Fruit fly (Drosophila melanogaster) whole organism, wandering third instar larva: ENCODE measurements around the gene Mps1.

Experiments used
- Abd-B ChIP-seq: fragments of >200 bp; optimal IDR thresholded peaks from 2 replicates; lab custom pipeline; 2017; ENCODE audit warnings: missing biosample characterization, missing genetic modification characterization
- CG32264 ChIP-seq: fragments of 200-800 bp; sonication (Bioruptor generic); optimal IDR thresholded peaks from 2 replicates; lab custom pipeline; 2016; ENCODE audit warnings: missing biosample characterization, missing genetic modification characterization
- CG9705 ChIP-seq: fragments of 200-800 bp; sonication (Bioruptor generic); optimal IDR thresholded peaks from 2 replicates; lab custom pipeline; 2018; ENCODE audit warnings: missing biosample characterization, mild to moderate bottlenecking, missing genetic modification characterization
- CrebA ChIP-seq: fragments of 200-800 bp; sonication (Bioruptor generic); optimal IDR thresholded peaks from 2 replicates; lab custom pipeline; 2016; ENCODE audit warnings: missing biosample characterization, mild to moderate bottlenecking, missing genetic modification characterization, borderline replicate concordance
- Dfd ChIP-seq: fragments of >200 bp; optimal IDR thresholded peaks from 2 replicates; lab custom pipeline; 2017; ENCODE audit warnings: missing biosample characterization, missing genetic modification characterization
- Dif ChIP-seq: fragments of 200-275, 200-300 bp; sonication (Bioruptor generic); optimal IDR thresholded peaks from 2 replicates; lab custom pipeline; 2018; ENCODE audit warnings: missing biosample characterization, missing genetic modification characterization; ENCODE audit not compliant: partially characterized antibody
- HLH106 ChIP-seq: fragments of 200-800 bp; optimal IDR thresholded peaks from 3 replicates; lab custom pipeline; 2019; ENCODE audit warnings: missing biosample characterization, mild to moderate bottlenecking, missing genetic modification characterization, moderate library complexity
- Hnf4 ChIP-seq: fragments of 200-800 bp; sonication (Bioruptor generic); optimal IDR thresholded peaks from 2 replicates; lab custom pipeline; 2016; ENCODE audit warnings: missing biosample characterization, mild to moderate bottlenecking, missing genetic modification characterization
- Hr78 ChIP-seq: fragments of >200 bp; optimal IDR thresholded peaks from 2 replicates; lab custom pipeline; 2017; ENCODE audit warnings: missing biosample characterization, missing genetic modification characterization
- Hr83 ChIP-seq: fragments of 200-300 bp; sonication (Bioruptor generic); optimal IDR thresholded peaks from 2 replicates; lab custom pipeline; 2016; ENCODE audit warnings: missing biosample characterization, mild to moderate bottlenecking, missing genetic modification characterization, moderate library complexity; ENCODE audit not compliant: poor library complexity, severe bottlenecking
- Jra ChIP-seq: sonication (Bioruptor generic); optimal IDR thresholded peaks from 2 replicates; lab custom pipeline; 2016; ENCODE audit warnings: missing biosample characterization, missing genetic modification characterization
- Mio ChIP-seq: sonication (Bioruptor generic); optimal IDR thresholded peaks from 2 replicates; lab custom pipeline; 2016; ENCODE audit warnings: missing biosample characterization, missing genetic modification characterization
- Myc ChIP-seq: fragments of >200 bp; optimal IDR thresholded peaks from 2 replicates; lab custom pipeline; 2017
- N ChIP-seq: fragments of >200 bp; optimal IDR thresholded peaks from 2 replicates; lab custom pipeline; 2018; ENCODE audit warnings: missing biosample characterization, missing external identifiers, missing genetic modification characterization
- OdsH ChIP-seq: fragments of 200-800 bp; sonication (Bioruptor generic); optimal IDR thresholded peaks from 2 replicates; lab custom pipeline; 2016; ENCODE audit warnings: missing biosample characterization, mild to moderate bottlenecking, missing genetic modification characterization
- Rel ChIP-seq, 2 experiments: fragments of 200-800 bp; sonication (Bioruptor generic) in 1 of 2; optimal IDR thresholded peaks; 2 replicates in 1 of 2; 3 replicates in 1 of 2; lab custom pipeline; 2016 to 2019; ENCODE audit warnings: mild to moderate bottlenecking in 2 of 2, missing biosample characterization in 2 of 2, missing genetic modification characterization in 2 of 2, moderate library complexity in 1 of 2
- Vsx2 ChIP-seq: fragments of 200-300, 225-300 bp; sonication (Bioruptor generic); optimal IDR thresholded peaks from 2 replicates; lab custom pipeline; 2018; ENCODE audit warnings: missing biosample characterization, missing genetic modification characterization; ENCODE audit not compliant: partially characterized antibody
- brk ChIP-seq: fragments of 200-800 bp; sonication (Bioruptor generic); optimal IDR thresholded peaks from 2 replicates; lab custom pipeline; 2016; ENCODE audit warnings: missing biosample characterization, mild to moderate bottlenecking, missing genetic modification characterization
- dl ChIP-seq, 2 experiments: fragments of 175-275, 200-275 bp in 1 of 2; fragments of 200-275 bp in 1 of 2; sonication (Bioruptor generic); optimal IDR thresholded peaks; lab custom pipeline; 2018; ENCODE audit warnings: mild to moderate bottlenecking in 2 of 2, missing biosample characterization in 2 of 2, missing genetic modification characterization in 2 of 2, moderate library complexity in 2 of 2; ENCODE audit not compliant: partially characterized antibody in 2 of 2, insufficient read depth in 1 of 2
- dsf ChIP-seq: sonication (Bioruptor generic); optimal IDR thresholded peaks from 2 replicates; lab custom pipeline; 2016; ENCODE audit warnings: missing biosample characterization, missing genetic modification characterization, borderline replicate concordance
- ey ChIP-seq: fragments of 200-800 bp; sonication (Bioruptor generic); optimal IDR thresholded peaks from 2 replicates; lab custom pipeline; 2016; ENCODE audit warnings: missing biosample characterization, missing genetic modification characterization
- foxo ChIP-seq, 2 experiments: fragments of 200-800 bp; sonication (Bioruptor generic); optimal IDR thresholded peaks; 2 replicates in 1 of 2; 3 replicates in 1 of 2; lab custom pipeline; 2016 to 2017; ENCODE audit warnings: missing biosample characterization in 2 of 2, missing genetic modification characterization in 2 of 2
- fru ChIP-seq: fragments of 200-800 bp; sonication (Bioruptor generic); optimal IDR thresholded peaks from 3 replicates; lab custom pipeline; 2016; ENCODE audit warnings: missing biosample characterization, mild to moderate bottlenecking, missing genetic modification characterization
- lola ChIP-seq: fragments of >200 bp; optimal IDR thresholded peaks from 2 replicates; lab custom pipeline; 2017; ENCODE audit warnings: missing biosample characterization, missing genetic modification characterization
- psq ChIP-seq: fragments of 200-800 bp; sonication (Bioruptor generic); optimal IDR thresholded peaks from 3 replicates; lab custom pipeline; 2017; ENCODE audit warnings: missing biosample characterization, mild to moderate bottlenecking, missing genetic modification characterization, moderate library complexity
- rgr ChIP-seq: fragments of 200-800 bp; sonication (Bioruptor generic); optimal IDR thresholded peaks from 3 replicates; lab custom pipeline; 2016; ENCODE audit warnings: missing biosample characterization, mild to moderate bottlenecking, missing genetic modification characterization
- sage ChIP-seq: fragments of 200-800 bp; sonication (Bioruptor generic); optimal IDR thresholded peaks from 2 replicates; lab custom pipeline; 2016; ENCODE audit warnings: missing biosample characterization, mild to moderate bottlenecking, missing genetic modification characterization
- tai ChIP-seq: sonication (Bioruptor generic); optimal IDR thresholded peaks from 2 replicates; lab custom pipeline; 2016; ENCODE audit warnings: missing biosample characterization, missing genetic modification characterization
- usp ChIP-seq: fragments of >200 bp; optimal IDR thresholded peaks from 2 replicates; lab custom pipeline; 2017; ENCODE audit warnings: missing biosample characterization, missing genetic modification characterization
- woc ChIP-seq: sonication (Bioruptor generic); optimal IDR thresholded peaks from 2 replicates; lab custom pipeline; 2016; ENCODE audit warnings: missing biosample characterization, mild to moderate bottlenecking, missing genetic modification characterization

The Mps1 gene

dm6 chr3R:17626827-17627226, 44.2 kb upstream of the Mps1 start, which contains the start of gene CG14325:
CG14325 (plus strand) TSS chr3R:17627127.
- TF ChIP-seq OdsH (no peak), Hr78 (GFP tag; lab: Kevin White, UChicago) (no peak), ey (GFP tag; lab: Kevin White, UChicago) (no peak), brk (GFP tag; lab: Kevin White, UChicago) (no peak), dsf (GFP tag; lab: Kevin White, UChicago) (no peak), fru (GFP tag; lab: Kevin White, UChicago) (no peak), HLH106 (tag; lab: Kevin White, UChicago) (no peak), foxo (GFP tag; optimal IDR thresholded peaks at IDR 0.05; lab: Kevin White, UChicago) (no peak), rgr (no peak)
- TF ChIP-seq, all 38 proteins: peak for 0

dm6 chr3R:17630417-17630816, 40.7 kb upstream of the Mps1 start, which contains the start of gene CG43175:
CG43175 (plus strand) TSS chr3R:17630717.
- TF ChIP-seq CG32264 (GFP tag; lab: Kevin White, UChicago) (no peak), Dif (GFP tag; lab: Kevin White, UChicago) (no peak), psq (GFP tag; lab: Kevin White, UChicago) (no peak), lola (GFP tag; lab: Kevin White, UChicago) (no peak), Mio (GFP tag; lab: Kevin White, UChicago) (no peak)

dm6 chr3R:17631176-17631865, 39.8 kb upstream of the Mps1 start:
- TF ChIP-seq Abd-B (no peak), dl (GFP tag; optimal IDR thresholded peaks at IDR 0.05; lab: Kevin White, UChicago; ENCODE audit: insufficient read depth in 1 of 2, partially characterized antibody in 2 of 2) (no peak), Dif (GFP tag; lab: Kevin White, UChicago) (no peak), woc (no peak)

dm6 chr3R:17644019-17644418, 27.1 kb upstream of the Mps1 start:
- TF ChIP-seq Jra (GFP tag; lab: Kevin White, UChicago) (no peak), Rel (GFP tag; optimal IDR thresholded peaks at IDR 0.05; lab: Kevin White, UChicago) (no peak), Rel (tag; optimal IDR thresholded peaks at IDR 0.05; lab: Kevin White, UChicago) (peak; percentile 72)
- TF ChIP-seq, all 38 proteins: peak for 1

- no peak for TF ChIP-seq dsf (GFP tag; lab: Kevin White, UChicago)
- TF ChIP-seq Rel (GFP tag; optimal IDR thresholded peaks at IDR 0.05; lab: Kevin White, UChicago) = no peak
- peak; percentile 16 for TF ChIP-seq Rel (tag; optimal IDR thresholded peaks at IDR 0.05; lab: Kevin White, UChicago)
Observed at dm6 chr3R:17645239-17645638, 25.8 kb upstream of the Mps1 start.

dm6 chr3R:17646102-17647050, 24.7 kb upstream of the Mps1 start:
- TF ChIP-seq ey (GFP tag; lab: Kevin White, UChicago) (peak; percentile 4), sage (no peak), woc (peak; percentile 52), CrebA (GFP tag; lab: Kevin White, UChicago) (peak; percentile 30), Myc (lab: Kevin White, UChicago) (peak; percentile 12), HLH106 (tag; lab: Kevin White, UChicago) (peak; percentile 6), brk (GFP tag; lab: Kevin White, UChicago) (no peak), OdsH (no peak)

dm6 chr3R:17647444-17647843, 23.6 kb upstream of the Mps1 start, which contains the start of gene CG14322:
CG14322 (plus strand) TSS chr3R:17647679.
- peak; percentile 23 for TF ChIP-seq tai (GFP tag; lab: Kevin White, UChicago)
- no peak for TF ChIP-seq ey (GFP tag; lab: Kevin White, UChicago)
- no peak for TF ChIP-seq usp (GFP tag; lab: Kevin White, UChicago)
- TF ChIP-seq Rel (GFP tag; optimal IDR thresholded peaks at IDR 0.05; lab: Kevin White, UChicago) = no peak
- no peak for TF ChIP-seq Rel (tag; optimal IDR thresholded peaks at IDR 0.05; lab: Kevin White, UChicago)
- no peak for TF ChIP-seq brk (GFP tag; lab: Kevin White, UChicago)
- peak; percentile 4 for TF ChIP-seq Vsx2 (GFP tag; lab: Kevin White, UChicago)
- TF ChIP-seq OdsH = no peak
- TF ChIP-seq foxo (GFP tag; optimal IDR thresholded peaks at IDR 0.05; lab: Kevin White, UChicago) = peak in 1 of 2 experiments; percentile 38
- TF ChIP-seq Dfd (GFP tag; lab: Kevin White, UChicago) = no peak
- no peak for TF ChIP-seq lola (GFP tag; lab: Kevin White, UChicago)
- no peak for TF ChIP-seq CG9705 (GFP tag; lab: Kevin White, UChicago)
- no peak for TF ChIP-seq CG32264 (GFP tag; lab: Kevin White, UChicago)
- TF ChIP-seq Hnf4 (GFP tag; lab: Kevin White, UChicago) = peak; percentile 29
- no peak for TF ChIP-seq Dif (GFP tag; lab: Kevin White, UChicago)
- no peak for TF ChIP-seq CrebA (GFP tag; lab: Kevin White, UChicago)
- peak; percentile 13 for TF ChIP-seq woc
- peak; percentile 5 for TF ChIP-seq Hr83 (GFP tag; lab: Kevin White, UChicago)
- no peak for TF ChIP-seq N (GFP tag; lab: Kevin White, UChicago)
